Worm (Caenorhabditis elegans) whole organism, L1 larva: Measurements from ENCODE around the gene F33C8.4.

Source experiments
- fos-1 ChIP-seq: fragments of 150-350 bp; optimal IDR thresholded peaks from 2 replicates; lab custom pipeline; 2014; ENCODE audit warnings: missing biosample characterization, missing genetic modification characterization
- tbx-2 ChIP-seq: sonication (generic microtip); optimal IDR thresholded peaks from 2 replicates; lab custom pipeline; 2016; ENCODE audit warnings: missing genetic modification characterization, missing compliant biosample characterization

ce11 chrX:14783434-14784142 lies 51.5 kb downstream of the F33C8.4 start:
- TF ChIP-seq fos-1 (tag; lab: Kevin White, UChicago), result no peak
- peak; percentile 51 for TF ChIP-seq tbx-2 (tag; lab: Kevin White, UChicago)
